Worm (Caenorhabditis elegans) whole organism, young adult: Measurements from ENCODE around the gene tbc-17.

Source experiments
- B0261.1 ChIP-seq: sonication (generic microtip); optimal IDR thresholded peaks from 2 replicates; lab custom pipeline; 2016; ENCODE audit warnings: mild to moderate bottlenecking, missing genetic modification characterization, moderate library complexity, missing compliant biosample characterization
- T07F8.4 ChIP-seq: sonication (generic microtip); optimal IDR thresholded peaks from 2 replicates; lab custom pipeline; 2016; ENCODE audit warnings: mild to moderate bottlenecking, missing genetic modification characterization, moderate library complexity, missing compliant biosample characterization
- Y79H2A.3 ChIP-seq: fragments of 200-800 bp; sonication (Bioruptor generic); conservative IDR thresholded peaks from 2 replicates; pipeline ENCODE4 v1.3.6; 2022; ENCODE audit warnings: missing genetic modification reagents, missing genetic modification characterization, missing compliant biosample characterization
- ama-1 ChIP-seq, 3 experiments: fragments of 150-350 bp in 1 of 3; sonication (generic microtip) in 2 of 3; optimal IDR thresholded peaks; 2 replicates each; lab custom pipeline; 2014 to 2018; ENCODE audit warnings: missing biosample characterization in 2 of 3, missing genetic modification characterization in 2 of 3, missing genetic modification reagents in 2 of 3
- athp-1 ChIP-seq: sonication (generic microtip); optimal IDR thresholded peaks from 2 replicates; lab custom pipeline; 2017; ENCODE audit warnings: mild to moderate bottlenecking, missing genetic modification characterization, missing compliant biosample characterization
- ekl-4 ChIP-seq: fragments of 200-800 bp; sonication (Bioruptor generic); IDR thresholded peaks from 2 replicates; pipeline ENCODE4 v1.3.6; 2022; ENCODE audit warnings: missing genetic modification reagents, missing genetic modification characterization, missing compliant biosample characterization
- snpc-4 ChIP-seq, 5 experiments: fragments of 150-350 bp in 1 of 5; sonication (generic microtip) in 4 of 5; optimal IDR thresholded peaks; 2 replicates each; lab custom pipeline; 2014 to 2018; ENCODE audit warnings: missing genetic modification characterization in 5 of 5, missing biosample characterization in 3 of 5, antibody characterized with exemption in 2 of 5, mild to moderate bottlenecking in 2 of 5, missing compliant biosample characterization in 2 of 5, missing genotype in 2 of 5, moderate library complexity in 2 of 5, missing genetic modification reagents in 1 of 5

- TF ChIP-seq ekl-4 (GFP tag; lab: Robert Waterston, UW) (no peak), athp-1 (tag; lab: Kevin White, UChicago) (no peak), Y79H2A.3 (GFP tag; lab: Robert Waterston, UW) (no peak), T07F8.4 (tag; lab: Kevin White, UChicago) (no peak), ama-1 (optimal IDR thresholded peaks at IDR 0.05; lab: Kevin White, UChicago) (no peak), ama-1 (GFP tag; optimal IDR thresholded peaks at IDR 0.05; lab: Kevin White, UChicago) (no peak), snpc-4 (GFP tag; optimal IDR thresholded peaks at IDR 0.05; lab: Kevin White, UChicago) (no peak), snpc-4 (tag; optimal IDR thresholded peaks at IDR 0.05; lab: Kevin White, UChicago) (no peak), B0261.1 (tag; lab: Kevin White, UChicago) (no peak)
Observed at ce11 chrII:12657620-12658019, 36.6 kb upstream of the tbc-17 start.
